Worm (Caenorhabditis elegans): Measurements from ENCODE around the gene C06E4.1.
"Not testable (repeated sequence)": the region's sequence is repeated elsewhere in the genome, so short reads cannot be mapped to it uniquely, and the experiment has no call there.

The C06E4.1 gene

DNA sequence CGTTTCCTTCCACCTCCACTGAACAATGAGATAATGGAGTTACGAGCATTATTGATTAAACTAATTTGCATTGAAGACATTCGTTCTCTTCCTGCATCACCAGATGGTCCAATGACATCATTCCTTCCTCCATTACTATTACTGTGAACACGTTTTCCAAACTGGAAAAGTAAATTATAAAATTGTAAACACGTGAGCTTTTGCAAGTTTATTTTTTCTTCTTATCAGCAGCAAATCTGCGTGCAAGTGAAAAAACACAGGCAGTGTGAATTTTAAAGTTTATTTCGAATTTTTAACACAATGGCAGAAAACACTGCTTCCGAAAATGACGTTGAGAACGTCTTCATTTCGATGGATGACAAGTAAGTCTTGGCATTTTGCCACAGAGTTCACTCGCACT, 35.8 kb upstream of the C06E4.1 start, which contains the start of gene D2024.1:
Gene D2024.1, plus strand, starts transcription at position 301 of the 400 bp plus-strand sequence.
- not testable (repeated sequence) for TF ChIP-seq fkh-10 (GFP tag; optimal IDR thresholded peaks at IDR 0.05); ceh-30 (tag; optimal IDR thresholded peaks at IDR 0.05); mec-3 (tag; optimal IDR thresholded peaks at IDR 0.05; ENCODE audit: borderline replicate concordance)

DNA sequence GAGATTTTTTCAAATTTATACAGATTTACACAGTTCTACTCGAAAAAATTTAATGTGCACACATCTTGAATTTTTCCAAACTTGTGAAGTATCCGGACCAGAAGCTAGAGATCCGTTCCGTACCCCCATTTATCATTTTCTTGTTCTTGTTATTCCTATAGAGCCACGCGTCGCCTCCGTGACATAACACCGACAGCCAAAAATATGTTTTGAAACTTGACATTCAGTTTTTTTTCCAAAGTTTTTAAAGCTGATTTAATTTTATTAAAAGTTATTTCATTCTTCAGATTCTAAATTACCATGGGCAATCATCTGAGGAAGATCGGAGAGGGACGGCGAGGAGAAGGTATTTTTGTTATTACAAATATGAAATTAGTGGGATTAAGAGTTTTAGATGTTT, 32.9 kb upstream of the C06E4.1 start, which contains the start of gene D2024.18:
Gene D2024.18, plus strand, starts transcription at position 301 of the 400 bp plus-strand sequence.
- no peak for TF ChIP-seq ttx-3 (tag; optimal IDR thresholded peaks at IDR 0.05)
- TF ChIP-seq elt-4 (tag; optimal IDR thresholded peaks at IDR 0.05), result no peak
- no peak for TF ChIP-seq hlh-8 (tag; optimal IDR thresholded peaks at IDR 0.05)

DNA sequence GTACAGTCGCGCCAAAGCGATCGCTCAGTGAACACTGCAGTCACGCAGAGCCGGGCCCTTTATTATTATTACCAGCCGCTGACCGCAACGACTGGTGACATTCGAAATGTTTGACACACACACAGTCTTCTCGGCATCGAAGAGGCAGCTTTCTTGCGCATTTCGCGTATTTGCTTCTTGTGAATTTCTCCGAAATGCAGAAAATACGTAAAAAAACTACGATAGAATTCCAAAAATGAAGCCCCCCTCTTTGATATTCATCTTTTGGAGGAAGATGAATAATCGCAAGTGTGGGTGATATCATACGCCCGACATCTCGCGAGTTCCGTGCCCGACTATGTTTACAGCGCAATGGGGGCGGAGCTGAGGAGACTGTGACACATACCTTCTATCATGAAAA, 29.8 kb upstream of the C06E4.1 start:
- no peak for TF ChIP-seq ceh-31 (tag; optimal IDR thresholded peaks at IDR 0.05)
- no peak for TF ChIP-seq zip-5 (tag; optimal IDR thresholded peaks at IDR 0.05)
- TF ChIP-seq ceh-9 (tag; optimal IDR thresholded peaks at IDR 0.05), result no peak

DNA sequence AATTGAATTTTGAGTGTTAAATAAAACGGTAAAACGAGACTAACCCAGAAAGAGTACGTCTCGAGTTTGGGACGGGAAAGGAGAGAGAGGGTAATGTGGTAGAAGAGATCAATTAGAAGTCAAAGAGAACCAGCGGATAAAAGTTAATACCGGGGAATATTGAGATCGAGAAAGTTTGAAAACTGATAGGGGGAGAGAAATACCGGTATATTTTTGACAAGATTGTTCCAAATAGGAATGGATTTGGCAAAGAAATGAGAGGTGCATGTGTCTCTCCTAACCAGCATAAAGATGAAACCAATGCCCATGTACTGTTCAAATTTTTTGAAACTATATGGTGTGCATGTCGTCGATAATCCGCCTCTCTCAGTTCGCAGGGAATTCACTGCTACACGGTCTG, 28.4 kb upstream of the C06E4.1 start, which contains the start of gene C06E4.5:
Gene C06E4.5, plus strand, starts transcription at position 301 of the 400 bp plus-strand sequence.
- TF ChIP-seq ceh-30, pha-2, ahr-1 (tag; optimal IDR thresholded peaks at IDR 0.05): not testable (repeated sequence)

DNA sequence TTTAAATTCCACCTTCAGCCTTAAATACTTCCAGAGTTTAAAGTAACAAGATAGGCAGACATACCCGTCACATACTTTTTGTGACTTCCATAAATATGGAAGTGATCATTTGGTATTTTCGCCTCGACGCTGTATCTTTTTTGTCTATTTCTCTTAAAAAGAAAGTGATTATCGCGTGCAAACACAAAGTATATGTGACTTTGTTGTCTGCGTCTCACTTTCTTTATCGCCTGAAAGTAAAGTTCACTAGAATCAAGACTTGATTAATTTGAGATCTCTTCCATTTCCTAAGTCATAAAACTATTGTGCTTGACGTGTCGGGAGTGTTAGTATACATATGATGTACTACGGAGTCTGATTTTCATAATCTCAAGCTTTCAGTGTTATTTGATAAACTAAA, 24.8 kb upstream of the C06E4.1 start, which contains the start of gene C06E4.6:
Gene C06E4.6, minus strand, starts transcription at position 51 of the 400 bp plus-strand sequence.
- TF ChIP-seq lin-11 (tag; optimal IDR thresholded peaks at IDR 0.05), result no peak
- no peak for TF ChIP-seq ama-1 (optimal IDR thresholded peaks at IDR 0.05)
- no peak for TF ChIP-seq ceh-2 (tag; optimal IDR thresholded peaks at IDR 0.05)
- TF ChIP-seq pat-9 (tag; optimal IDR thresholded peaks at IDR 0.05), result no peak
- no peak for TF ChIP-seq ceh-18 (tag; optimal IDR thresholded peaks at IDR 0.05)

DNA sequence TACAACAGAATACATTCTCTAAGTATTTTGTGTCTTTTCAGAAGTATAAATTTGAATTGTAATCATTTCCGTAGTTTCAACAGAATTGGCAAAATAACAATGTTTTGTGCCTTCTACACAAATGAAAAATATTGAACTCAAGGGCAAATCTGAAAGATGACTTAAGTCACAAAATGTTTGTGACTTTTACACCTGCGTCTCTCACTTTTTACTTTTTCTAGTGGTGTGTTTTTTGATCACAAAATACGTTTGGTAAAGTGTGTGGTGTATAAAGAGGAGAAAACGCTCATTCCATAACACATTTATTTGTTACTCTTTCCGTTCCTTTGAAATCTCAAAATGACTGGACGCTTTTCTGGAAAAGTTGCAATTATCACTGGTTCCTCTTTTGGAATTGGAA, 22.5 kb upstream of the C06E4.1 start, which contains the start of gene C06E4.3:
Gene C06E4.3, plus strand, starts transcription at position 289 of the 400 bp plus-strand sequence.
- no peak for TF ChIP-seq syd-9 (tag; optimal IDR thresholded peaks at IDR 0.05)
- no peak for TF ChIP-seq fkh-10 (GFP tag; optimal IDR thresholded peaks at IDR 0.05)
- TF ChIP-seq ceh-34 (tag; optimal IDR thresholded peaks at IDR 0.05), result no peak
- no peak for TF ChIP-seq ceh-6 (GFP tag; optimal IDR thresholded peaks at IDR 0.05)
- no peak for TF ChIP-seq K02D7.2 (tag; optimal IDR thresholded peaks at IDR 0.05)
- no peak for TF ChIP-seq unc-42 (tag; optimal IDR thresholded peaks at IDR 0.05)
- TF ChIP-seq ttx-3 (tag; optimal IDR thresholded peaks at IDR 0.05), result no peak
- no peak for TF ChIP-seq unc-3 (GFP tag; conservative IDR thresholded peaks at IDR 0.05)
- TF ChIP-seq unc-3 (tag; optimal IDR thresholded peaks at IDR 0.05), result no peak
- TF ChIP-seq unc-55 (GFP tag; optimal IDR thresholded peaks at IDR 0.05), result no peak

DNA sequence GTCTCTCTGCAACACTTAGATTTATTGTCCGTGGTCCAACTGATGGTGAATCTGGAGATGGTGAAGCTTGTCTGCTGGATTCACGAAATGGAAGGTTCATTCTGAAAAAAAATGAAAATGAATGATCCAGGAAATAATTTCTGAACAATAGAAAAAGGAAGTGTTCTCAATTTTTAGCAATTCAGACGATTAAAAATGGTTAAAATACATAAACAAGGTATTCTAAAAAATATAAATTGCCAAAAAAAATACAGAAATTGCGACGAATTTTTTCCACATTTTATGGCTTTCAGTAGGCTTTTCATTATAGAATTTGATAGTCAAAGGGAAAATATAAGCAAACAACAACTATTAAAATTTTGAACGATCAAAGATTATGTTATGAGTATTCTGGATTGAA, 19.9 kb upstream of the C06E4.1 start, which contains the start of gene glb-2:
Gene glb-2, minus strand, starts transcription at position 101 of the 400 bp plus-strand sequence.
- TF ChIP-seq C08G9.2 (tag; optimal IDR thresholded peaks at IDR 0.05), result no peak
- TF ChIP-seq ceh-9 (tag; optimal IDR thresholded peaks at IDR 0.05), result no peak
- TF ChIP-seq elt-2 (tag; optimal IDR thresholded peaks at IDR 0.05), result no peak
- no peak for TF ChIP-seq ceh-30 (tag; optimal IDR thresholded peaks at IDR 0.05)
- TF ChIP-seq C38D4.7 (GFP tag; optimal IDR thresholded peaks at IDR 0.05), result no peak
- no peak for TF ChIP-seq ref-2 (tag; optimal IDR thresholded peaks at IDR 0.05)
- no peak for TF ChIP-seq syd-9 (tag; optimal IDR thresholded peaks at IDR 0.05)
- no peak for TF ChIP-seq hlh-8 (tag; optimal IDR thresholded peaks at IDR 0.05)
- TF ChIP-seq ceh-2 (tag; optimal IDR thresholded peaks at IDR 0.05), result no peak
- no peak for TF ChIP-seq npax-4 (tag; optimal IDR thresholded peaks at IDR 0.05)
- TF ChIP-seq nhr-11 (tag; optimal IDR thresholded peaks at IDR 0.05), result no peak
- TF ChIP-seq unc-42 (tag; optimal IDR thresholded peaks at IDR 0.05), result no peak

All from whole organism, late embryonic.